Fruit fly (Drosophila melanogaster) whole organism, embryonic: ENCODE data around the gene CG15446.

Source experiments
- ATbp ChIP-seq: fragments of 200-800 bp; sonication (Bioruptor generic); optimal IDR thresholded peaks from 2 replicates; lab custom pipeline; 2017; ENCODE audit warnings: missing biosample characterization, mild to moderate bottlenecking, missing genetic modification characterization, missing genetic modification reagents
- Aef1 ChIP-seq: fragments of 200-800 bp; sonication (Bioruptor generic); IDR thresholded peaks from 3 replicates; pipeline ENCODE4 v1.3.6; 2022; ENCODE audit warnings: missing biosample characterization, missing genetic modification characterization
- Antp ChIP-seq: fragments of 200-800 bp; sonication (Bioruptor generic); optimal IDR thresholded peaks from 3 replicates; lab custom pipeline; 2016; ENCODE audit warnings: missing biosample characterization, missing genetic modification characterization
- Bteb2 ChIP-seq: fragments of 200-800 bp; sonication (Bioruptor generic); optimal IDR thresholded peaks from 2 replicates; lab custom pipeline; 2016; ENCODE audit warnings: missing biosample characterization, missing genetic modification characterization
- CG11723 ChIP-seq: fragments of 200-800 bp; sonication (Bioruptor generic); optimal IDR thresholded peaks from 2 replicates; lab custom pipeline; 2017; ENCODE audit warnings: missing biosample characterization, mild to moderate bottlenecking, missing genetic modification characterization
- CG12769 ChIP-seq: fragments of 200-800 bp; sonication (Bioruptor generic); optimal IDR thresholded peaks from 2 replicates; lab custom pipeline; 2019; ENCODE audit warnings: missing biosample characterization, mild to moderate bottlenecking, missing genetic modification characterization, moderate library complexity
- CG14050 ChIP-seq: fragments of 200-800 bp; sonication (Bioruptor generic); IDR thresholded peaks from 3 replicates; pipeline ENCODE4 v1.3.6; 2022; ENCODE audit warnings: missing biosample characterization, missing genetic modification characterization
- CG14441 ChIP-seq: fragments of 200-800 bp; sonication (Bioruptor generic); IDR thresholded peaks from 2 replicates; pipeline ENCODE4 v1.3.6; 2022; ENCODE audit warnings: missing biosample characterization, missing genetic modification characterization
- CG14667 ChIP-seq: fragments of 200-800 bp; sonication (Bioruptor generic); IDR thresholded peaks from 2 replicates; pipeline ENCODE4 v1.3.6; 2022; ENCODE audit warnings: missing biosample characterization, missing genetic modification characterization
- CG15011 ChIP-seq: fragments of 200-800 bp; sonication (Bioruptor generic); optimal IDR thresholded peaks from 3 replicates; lab custom pipeline; 2018; ENCODE audit warnings: missing biosample characterization, mild to moderate bottlenecking, missing genetic modification characterization
- CG1603 ChIP-seq: fragments of 200-800 bp; sonication (Bioruptor generic); optimal IDR thresholded peaks from 2 replicates; lab custom pipeline; 2019; ENCODE audit warnings: missing biosample characterization, mild to moderate bottlenecking, missing genetic modification characterization, moderate library complexity
- CG17359 ChIP-seq: fragments of 200-800 bp; sonication (Bioruptor generic); optimal IDR thresholded peaks from 3 replicates; lab custom pipeline; 2018; ENCODE audit warnings: missing biosample characterization, mild to moderate bottlenecking, missing genetic modification characterization, moderate library complexity
- CG17829 ChIP-seq: fragments of 200-800 bp; optimal IDR thresholded peaks from 2 replicates; lab custom pipeline; 2019; ENCODE audit warnings: missing biosample characterization, mild to moderate bottlenecking, missing genetic modification characterization, moderate library complexity
- CG1832 ChIP-seq: fragments of 200-800 bp; sonication (Bioruptor generic); optimal IDR thresholded peaks from 2 replicates; lab custom pipeline; 2017; ENCODE audit warnings: missing biosample characterization, mild to moderate bottlenecking, missing genetic modification characterization, inconsistent platforms
- CG2129 ChIP-seq: fragments of 200-800 bp; sonication (Bioruptor generic); IDR thresholded peaks from 2 replicates; pipeline ENCODE4 v1.3.6; 2022; ENCODE audit warnings: missing biosample characterization, missing genetic modification characterization; ENCODE audit not compliant: partially characterized antibody
- CG2875 ChIP-seq: fragments of 200-800 bp; sonication (Bioruptor generic); optimal IDR thresholded peaks from 2 replicates; lab custom pipeline; 2017; ENCODE audit warnings: missing biosample characterization, mild to moderate bottlenecking, missing genetic modification characterization, missing genetic modification reagents
- CG31224 ChIP-seq: fragments of 200-800 bp; sonication (Bioruptor generic); IDR thresholded peaks from 2 replicates; pipeline ENCODE4 v1.3.6; 2022; ENCODE audit warnings: missing biosample characterization, missing genetic modification characterization
- CG33213 ChIP-seq: fragments of 200-800 bp; sonication (Bioruptor generic); optimal IDR thresholded peaks from 3 replicates; lab custom pipeline; 2016; ENCODE audit warnings: missing biosample characterization, missing genetic modification characterization
- CG4404 ChIP-seq: fragments of 200-800 bp; sonication (Bioruptor generic); IDR thresholded peaks from 2 replicates; pipeline ENCODE4 v1.3.6; 2022; ENCODE audit warnings: missing biosample characterization, missing genetic modification characterization
- CG4617 ChIP-seq: fragments of 200-800 bp; sonication (Bioruptor generic); optimal IDR thresholded peaks from 3 replicates; lab custom pipeline; 2016; ENCODE audit warnings: missing biosample characterization, missing genetic modification characterization, borderline replicate concordance
- CG4854 ChIP-seq: fragments of 200-800 bp; sonication (Bioruptor generic); optimal IDR thresholded peaks from 2 replicates; lab custom pipeline; 2016; ENCODE audit warnings: missing biosample characterization, missing genetic modification characterization, inconsistent platforms
- CG7839 ChIP-seq: fragments of 200-800 bp; sonication (Bioruptor generic); optimal IDR thresholded peaks from 3 replicates; lab custom pipeline; 2018; ENCODE audit warnings: missing biosample characterization, mild to moderate bottlenecking, missing genetic modification characterization, moderate library complexity
- CG8089 ChIP-seq: fragments of 200-800 bp; sonication (Bioruptor generic); optimal IDR thresholded peaks from 3 replicates; lab custom pipeline; 2016; ENCODE audit warnings: missing biosample characterization, missing genetic modification characterization
- CG8388 ChIP-seq: fragments of 200-800 bp; sonication (Bioruptor generic); optimal IDR thresholded peaks from 2 replicates; lab custom pipeline; 2019; ENCODE audit warnings: missing biosample characterization, mild to moderate bottlenecking, missing genetic modification characterization, moderate library complexity
- CHES-1-like ChIP-seq: fragments of 200-800 bp; sonication (Bioruptor generic); optimal IDR thresholded peaks from 2 replicates; lab custom pipeline; 2016; ENCODE audit warnings: missing biosample characterization, missing genetic modification characterization
- CTCF ChIP-seq: fragments of 200-800 bp; sonication (Bioruptor generic); optimal IDR thresholded peaks from 2 replicates; lab custom pipeline; 2017; ENCODE audit warnings: missing biosample characterization, mild to moderate bottlenecking, missing genetic modification characterization, moderate library complexity
- CoRest ChIP-seq: fragments of 200-800 bp; sonication (Bioruptor generic); optimal IDR thresholded peaks from 3 replicates; lab custom pipeline; 2018; ENCODE audit warnings: missing biosample characterization, mild to moderate bottlenecking, missing genetic modification characterization, moderate library complexity
- Doc3 ChIP-seq: fragments of 200-800 bp; sonication (Bioruptor generic); IDR thresholded peaks from 3 replicates; pipeline ENCODE4 v1.3.6; 2022; ENCODE audit warnings: missing biosample characterization, missing genetic modification characterization; ENCODE audit not compliant: partially characterized antibody
- Hmr ChIP-seq: fragments of 200-800 bp; sonication (Bioruptor generic); optimal IDR thresholded peaks from 3 replicates; lab custom pipeline; 2017; ENCODE audit warnings: mild to moderate bottlenecking, missing biosample characterization, missing genetic modification reagents, missing genetic modification characterization
- Hr39 ChIP-seq: fragments of >200 bp; optimal IDR thresholded peaks from 2 replicates; lab custom pipeline; 2017
- Sry-δ ChIP-seq: fragments of 200-800 bp; sonication (Bioruptor generic); optimal IDR thresholded peaks from 2 replicates; lab custom pipeline; 2016; ENCODE audit warnings: missing biosample characterization, missing genetic modification characterization
- Xrp1 ChIP-seq: fragments of 200-800 bp; sonication (Bioruptor generic); IDR thresholded peaks from 2 replicates; pipeline ENCODE4 v1.3.6; 2022; ENCODE audit warnings: missing biosample characterization, missing genetic modification characterization
- ab ChIP-seq: fragments of 200-800 bp; sonication (Bioruptor generic); optimal IDR thresholded peaks from 2 replicates; lab custom pipeline; 2016; ENCODE audit warnings: missing biosample characterization, missing genetic modification characterization
- ac ChIP-seq: fragments of 200-800 bp; sonication (Bioruptor generic); optimal IDR thresholded peaks from 3 replicates; lab custom pipeline; 2017; ENCODE audit warnings: missing biosample characterization, mild to moderate bottlenecking, missing genetic modification characterization
- bcd ChIP-seq: fragments of 200-800 bp; sonication (Bioruptor generic); optimal IDR thresholded peaks from 2 replicates; lab custom pipeline; 2017; ENCODE audit warnings: missing biosample characterization, mild to moderate bottlenecking, missing genetic modification characterization
- bigmax ChIP-seq: fragments of 200-800 bp; sonication (Bioruptor generic); optimal IDR thresholded peaks from 2 replicates; lab custom pipeline; 2018; ENCODE audit warnings: missing biosample characterization, mild to moderate bottlenecking, missing genetic modification characterization
- cas ChIP-seq: fragments of 200-800 bp; sonication (Bioruptor generic); IDR thresholded peaks from 2 replicates; pipeline ENCODE4 v1.3.6; 2022; ENCODE audit warnings: missing biosample characterization, missing genetic modification characterization
- dysf ChIP-seq: fragments of 200-800 bp; sonication (Bioruptor generic); IDR thresholded peaks from 3 replicates; pipeline ENCODE4 v1.3.6; 2022; ENCODE audit warnings: missing biosample characterization, missing genetic modification characterization
- gcm2 ChIP-seq: fragments of 200-800 bp; sonication (Bioruptor generic); optimal IDR thresholded peaks from 2 replicates; lab custom pipeline; 2016; ENCODE audit warnings: missing biosample characterization, missing genetic modification characterization
- gem ChIP-seq: fragments of 200-800 bp; sonication (Bioruptor generic); optimal IDR thresholded peaks from 2 replicates; lab custom pipeline; 2019; ENCODE audit warnings: missing biosample characterization, mild to moderate bottlenecking, missing genetic modification characterization, moderate library complexity
- gfzf ChIP-seq: fragments of 200-800 bp; sonication (Bioruptor generic); optimal IDR thresholded peaks from 2 replicates; lab custom pipeline; 2016; ENCODE audit warnings: missing biosample characterization, mild to moderate bottlenecking, missing genetic modification characterization, moderate library complexity
- hth ChIP-seq: fragments of >200 bp; optimal IDR thresholded peaks from 2 replicates; lab custom pipeline; 2017; ENCODE audit warnings: inconsistent platforms
- jigr1 ChIP-seq: fragments of 200-800 bp; sonication (Bioruptor generic); IDR thresholded peaks from 3 replicates; pipeline ENCODE4 v1.3.6; 2022; ENCODE audit warnings: missing biosample characterization, missing genetic modification characterization
- mam ChIP-seq: fragments of 200-800 bp; sonication (Bioruptor generic); optimal IDR thresholded peaks from 3 replicates; lab custom pipeline; 2016; ENCODE audit warnings: missing biosample characterization, missing genetic modification characterization
- pho ChIP-seq: fragments of 200-800 bp; sonication (Bioruptor generic); optimal IDR thresholded peaks from 2 replicates; lab custom pipeline; 2016; ENCODE audit warnings: missing biosample characterization, missing genetic modification characterization
- seq ChIP-seq: fragments of 200-800 bp; sonication (Bioruptor generic); IDR thresholded peaks from 2 replicates; pipeline ENCODE4 v1.3.6; 2022; ENCODE audit warnings: missing biosample characterization, missing genetic modification characterization
- tio ChIP-seq: fragments of 200-800 bp; sonication (Bioruptor generic); optimal IDR thresholded peaks from 2 replicates; lab custom pipeline; 2017; ENCODE audit warnings: missing biosample characterization, missing genetic modification characterization, inconsistent platforms
- trh ChIP-seq: fragments of 200-800 bp; sonication (Bioruptor generic); optimal IDR thresholded peaks from 2 replicates; lab custom pipeline; 2016; ENCODE audit warnings: missing biosample characterization, missing genetic modification characterization
- ttk ChIP-seq: fragments of 200-800 bp; sonication (Bioruptor generic); IDR thresholded peaks from 2 replicates; pipeline ENCODE4 v2.1.2; 2022; ENCODE audit warnings: missing biosample characterization, missing genetic modification characterization
- vvl ChIP-seq: fragments of 200-800 bp; sonication (Bioruptor generic); IDR thresholded peaks from 2 replicates; pipeline ENCODE4 v1.3.6; 2022; ENCODE audit warnings: missing biosample characterization, missing genetic modification characterization
- wdn ChIP-seq: fragments of 200-800 bp; sonication (Bioruptor generic); IDR thresholded peaks from 2 replicates; pipeline ENCODE4 v1.3.6; 2022; ENCODE audit warnings: missing biosample characterization, missing genetic modification characterization

CG15446 gene

dm6 chrX:21053849-21054581 lies 48.0 kb downstream of the CG15446 start, which contains the start of the genes Stt3A and bves (continued):
- TF ChIP-seq gfzf (GFP tag; lab: Kevin White, UChicago) (peak; percentile 9), CG7839 (peak; percentile 99), Bteb2 (GFP tag; lab: Kevin White, UChicago) (peak; percentile 98), CG4617 (GFP tag; lab: Kevin White, UChicago) (peak; percentile 95), cas (peak; percentile 93), pho (GFP tag; lab: Kevin White, UChicago) (peak; percentile 98), hth (lab: Kevin White, UChicago) (no peak), Sry-δ (GFP tag; lab: Kevin White, UChicago) (peak; percentile 57), bcd (GFP tag; lab: Kevin White, UChicago) (peak; percentile 97), Hr39 (no peak), CG17359 (tag; lab: Kevin White, UChicago) (peak; percentile 99), Aef1 (GFP tag; lab: Robert Waterston, UW) (peak; percentile 94), CoRest (peak; percentile 98), Hmr (GFP tag; lab: Kevin White, UChicago) (peak; percentile 99), CG4404 (peak; percentile 95), Antp (peak; percentile 99), ac (GFP tag; lab: Kevin White, UChicago) (peak; percentile 98), bigmax (GFP tag; lab: Kevin White, UChicago) (peak; percentile 75), CG31224 (GFP tag; lab: Robert Waterston, UW) (peak; percentile 92), CG1603 (tag; lab: Kevin White, UChicago) (peak; percentile 94), CG17829 (peak; percentile 99), Xrp1 (peak; percentile 99), CG12769 (tag; lab: Kevin White, UChicago) (peak; percentile 97), CG33213 (GFP tag; lab: Kevin White, UChicago) (peak; percentile 98), ATbp (GFP tag; lab: Kevin White, UChicago) (peak; percentile 99), dysf (peak; percentile 98), wdn (GFP tag; lab: Robert Waterston, UW) (peak; percentile 97), CG2875 (peak; percentile 99), tio (GFP tag; lab: Kevin White, UChicago) (peak; percentile 94), trh (GFP tag; lab: Kevin White, UChicago) (peak; percentile 94), gcm2 (GFP tag; lab: Kevin White, UChicago) (peak; percentile 96), CG8089 (GFP tag; lab: Kevin White, UChicago) (peak; percentile 98), CG14667 (peak; percentile 95), ab (GFP tag; lab: Kevin White, UChicago) (peak; percentile 95), CG1832 (GFP tag; lab: Kevin White, UChicago) (peak; percentile 36), seq (GFP tag; lab: Robert Waterston, UW) (peak; percentile 99), CG14441 (GFP tag; lab: Robert Waterston, UW) (peak; percentile 97), mam (GFP tag; lab: Kevin White, UChicago) (peak; percentile 98), CG11723 (GFP tag; lab: Kevin White, UChicago) (peak; percentile 98), vvl (GFP tag; lab: Robert Waterston, UW) (peak; percentile 99), CTCF (GFP tag; lab: Kevin White, UChicago) (peak; percentile 76), CHES-1-like (GFP tag; lab: Kevin White, UChicago) (peak; percentile 99), CG15011 (GFP tag; lab: Kevin White, UChicago) (peak; percentile 96), CG14050 (peak; percentile 97), Doc3 (GFP tag; lab: Robert Waterston, UW) (peak; percentile 63), CG4854 (GFP tag; lab: Kevin White, UChicago) (peak; percentile 96), CG8388 (GFP tag; lab: Kevin White, UChicago) (peak; percentile 98), jigr1 (peak; percentile 86), CG2129 (GFP tag; lab: Robert Waterston, UW) (0 out of 2 replicates have a peak, but pooled peaks have one; percentile 25), ttk (GFP tag; lab: Robert Waterston, UW) (peak; percentile 95), gem (tag; lab: Kevin White, UChicago) (peak; percentile 99)
